Worm (Caenorhabditis elegans): Measurements from ENCODE around the gene tax-4.
A peak's percentile ranks its signal among the peaks of the same experiment; 100 is the strongest.

The tax-4 gene

DNA sequence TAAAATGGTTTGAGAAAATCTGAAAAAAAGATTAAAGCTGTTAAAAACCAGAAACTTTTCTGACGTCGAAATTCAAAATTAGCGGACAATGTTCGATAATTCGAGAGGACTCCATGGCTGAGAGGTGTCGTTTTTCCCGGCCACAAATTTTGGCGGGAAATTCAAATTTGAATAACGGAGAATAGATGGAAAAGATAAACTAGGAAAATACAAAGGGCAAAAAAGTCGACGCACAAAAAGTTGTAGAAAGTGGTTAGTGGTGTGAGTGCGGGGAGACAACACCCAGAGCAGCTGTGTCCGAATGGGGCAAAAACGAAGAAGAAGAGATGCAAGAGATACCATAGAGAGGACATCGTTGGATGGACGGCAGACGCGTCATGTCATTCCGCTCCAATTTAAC, 9.7 kb downstream of the tax-4 start, which contains the start of gene cls-3 (continued):
- TF ChIP-seq ceh-63 (GFP tag; optimal IDR thresholded peaks at IDR 0.05) = no peak
- TF ChIP-seq hpl-2 (GFP tag; optimal IDR thresholded peaks at IDR 0.05) = no peak
- TF ChIP-seq elt-3 (tag; optimal IDR thresholded peaks at IDR 0.05) = no peak
- no peak for TF ChIP-seq mab-9 (GFP tag; IDR thresholded peaks at IDR 0.05)
- peak; percentile 88 to 92 for TF ChIP-seq lin-35 (GFP tag; optimal IDR thresholded peaks at IDR 0.05)
- no peak for TF ChIP-seq unc-130 (tag; optimal IDR thresholded peaks at IDR 0.05)
- no peak for TF ChIP-seq sptf-1 (tag; optimal IDR thresholded peaks at IDR 0.05)
- peak in 1 of 2 experiments; percentile 45 for TF ChIP-seq ztf-11 (tag; optimal IDR thresholded peaks at IDR 0.05)
- TF ChIP-seq fkh-10 (GFP tag; optimal IDR thresholded peaks at IDR 0.05) = no peak
- TF ChIP-seq swsn-7 (tag; optimal IDR thresholded peaks at IDR 0.05) = peak; percentile 50
- no peak for TF ChIP-seq tlp-1 (tag; optimal IDR thresholded peaks at IDR 0.05)
- no peak for TF ChIP-seq unc-62 (GFP tag; optimal IDR thresholded peaks at IDR 0.05)
- no peak for TF ChIP-seq Y116A8C.19 (tag; optimal IDR thresholded peaks at IDR 0.05; ENCODE audit: borderline replicate concordance)
- TF ChIP-seq nhr-77 (tag; optimal IDR thresholded peaks at IDR 0.05) = no peak
- no peak for TF ChIP-seq C04F5.9 (tag; optimal IDR thresholded peaks at IDR 0.05)
- TF ChIP-seq nhr-90 (tag; optimal IDR thresholded peaks at IDR 0.05; ENCODE audit: poor library complexity) = peak; percentile 47
- no peak for TF ChIP-seq ceh-88 (GFP tag; IDR thresholded peaks at IDR 0.05)
- TF ChIP-seq fos-1 (tag; optimal IDR thresholded peaks at IDR 0.05) = no peak
- no peak for TF ChIP-seq nhr-28 (tag; optimal IDR thresholded peaks at IDR 0.05)
- no peak for TF ChIP-seq ceh-82 (tag; optimal IDR thresholded peaks at IDR 0.05)
- TF ChIP-seq ama-1 (optimal IDR thresholded peaks at IDR 0.05) = no peak
- peak; percentile 59 for TF ChIP-seq lin-13 (GFP tag; optimal IDR thresholded peaks at IDR 0.05)
- TF ChIP-seq snu-23 (GFP tag; optimal IDR thresholded peaks at IDR 0.05) = peak; percentile 61
- peak; percentile 61 to 76 for TF ChIP-seq lsy-2 (tag; optimal IDR thresholded peaks at IDR 0.05)
- TF ChIP-seq dpl-1 (GFP tag; optimal IDR thresholded peaks at IDR 0.05) = peak; percentile 88 to 92 (median 90)
- peak; percentile 53 for TF ChIP-seq nhr-19 (GFP tag; conservative IDR thresholded peaks at IDR 0.05)
- peak; percentile 56 for TF ChIP-seq C16A3.4 (tag; optimal IDR thresholded peaks at IDR 0.05)
- TF ChIP-seq ets-5 (GFP tag; IDR thresholded peaks at IDR 0.05) = no peak
- TF ChIP-seq isw-1 (GFP tag; IDR thresholded peaks at IDR 0.05) = peak; percentile 34; the same call in 1 of the 2 replicates
- peak; percentile 21 for TF ChIP-seq vab-15 (tag; optimal IDR thresholded peaks at IDR 0.05)
- TF ChIP-seq zip-4 (GFP tag; optimal IDR thresholded peaks at IDR 0.05) = no peak
- TF ChIP-seq unc-98 (GFP tag; IDR thresholded peaks at IDR 0.05) = no peak
- no peak for TF ChIP-seq nhr-76 (tag; optimal IDR thresholded peaks at IDR 0.05)
- no peak for TF ChIP-seq mef-2 (tag; optimal IDR thresholded peaks at IDR 0.05)
- no peak for TF ChIP-seq jun-1 (tag; optimal IDR thresholded peaks at IDR 0.05)
- TF ChIP-seq efl-1 (optimal IDR thresholded peaks at IDR 0.05) = peak; percentile 94 to 96
- peak; percentile 88 to 99 for TF ChIP-seq efl-1 (GFP tag; optimal IDR thresholded peaks at IDR 0.05 in 1 of 2)
- no peak for TF ChIP-seq pqm-1 (tag; optimal IDR thresholded peaks at IDR 0.05)
- TF ChIP-seq egl-13 (tag; optimal IDR thresholded peaks at IDR 0.05) = peak; percentile 13
- TF ChIP-seq alr-1 (tag; optimal IDR thresholded peaks at IDR 0.05; ENCODE audit: borderline replicate concordance) = no peak
- peak; percentile 25 for TF ChIP-seq tbx-2 (tag; optimal IDR thresholded peaks at IDR 0.05)

DNA sequence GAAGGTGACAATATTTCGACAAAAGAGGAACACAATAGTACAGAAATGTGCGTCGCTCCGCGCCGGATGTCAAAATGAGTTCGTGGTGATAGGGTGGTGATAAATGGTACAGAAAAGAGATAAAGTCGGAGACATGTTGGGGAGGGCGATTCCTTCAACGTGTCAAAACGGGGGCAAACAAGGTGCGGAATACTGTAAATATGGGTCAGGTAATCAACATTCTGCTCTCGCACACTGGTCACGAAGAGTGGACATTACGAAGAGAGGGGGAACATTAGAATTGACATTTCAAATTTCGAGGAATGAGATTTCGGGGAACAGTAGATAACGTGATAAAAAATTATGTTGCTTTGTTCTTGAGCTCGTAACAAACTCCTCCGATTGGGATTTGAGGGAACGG, 18.3 kb downstream of the tax-4 start, which contains the start of gene ZC84.6:
Gene ZC84.6 (minus strand): TSS at position 101 of the 400 bp plus-strand sequence.
- TF ChIP-seq unc-98 (GFP tag; IDR thresholded peaks at IDR 0.05) = no peak
- TF ChIP-seq mdl-1 (tag; optimal IDR thresholded peaks at IDR 0.05) = no peak
- no peak for TF ChIP-seq F16B12.6 (tag; optimal IDR thresholded peaks at IDR 0.05)
- TF ChIP-seq ceh-90 (tag; optimal IDR thresholded peaks at IDR 0.05) = no peak
- TF ChIP-seq lin-14 (GFP tag; optimal IDR thresholded peaks at IDR 0.05) = no peak
- no peak for TF ChIP-seq mef-2 (tag; optimal IDR thresholded peaks at IDR 0.05)
- no peak for TF ChIP-seq C04F5.9 (tag; optimal IDR thresholded peaks at IDR 0.05)
- TF ChIP-seq unc-30 (tag; optimal IDR thresholded peaks at IDR 0.05) = no peak
- no peak for TF ChIP-seq ceh-63 (GFP tag; optimal IDR thresholded peaks at IDR 0.05)
- TF ChIP-seq zip-4 (GFP tag; optimal IDR thresholded peaks at IDR 0.05) = no peak
- no peak for TF ChIP-seq aha-1 (tag; optimal IDR thresholded peaks at IDR 0.05)
- TF ChIP-seq lin-39 (tag; optimal IDR thresholded peaks at IDR 0.05) = no peak
- TF ChIP-seq zag-1 (tag; optimal IDR thresholded peaks at IDR 0.05) = no peak
- no peak for TF ChIP-seq rnt-1 (tag; optimal IDR thresholded peaks at IDR 0.05)

All from whole organism, L1 larva.